Fruit fly (Drosophila melanogaster) whole organism, embryonic: ENCODE data around the gene Doc2.

ENCODE experiments used
- B-H2 ChIP-seq: fragments of 200-800 bp; sonication (Bioruptor generic); optimal IDR thresholded peaks from 2 replicates; lab custom pipeline; 2018; ENCODE audit warnings: missing biosample characterization, mild to moderate bottlenecking, missing genetic modification characterization
- Bgb ChIP-seq: fragments of 200-800 bp; sonication (Bioruptor generic); IDR thresholded peaks from 2 replicates; pipeline ENCODE4 v1.3.6; 2022; ENCODE audit warnings: missing biosample characterization, missing genetic modification characterization; ENCODE audit not compliant: partially characterized antibody
- CG11696 ChIP-seq: fragments of 200-800 bp; sonication (Bioruptor generic); IDR thresholded peaks from 2 replicates; pipeline ENCODE4 v1.3.6; 2022; ENCODE audit warnings: missing biosample characterization, missing genetic modification characterization
- CG12769 ChIP-seq: fragments of 200-800 bp; sonication (Bioruptor generic); optimal IDR thresholded peaks from 2 replicates; lab custom pipeline; 2019; ENCODE audit warnings: missing biosample characterization, mild to moderate bottlenecking, missing genetic modification characterization, moderate library complexity
- CG13894 ChIP-seq: fragments of 200-800 bp; sonication (Bioruptor generic); optimal IDR thresholded peaks from 3 replicates; lab custom pipeline; 2018; ENCODE audit warnings: missing biosample characterization, mild to moderate bottlenecking, missing genetic modification characterization, moderate library complexity
- CG1647 ChIP-seq: fragments of 200-800 bp; sonication (Bioruptor generic); optimal IDR thresholded peaks from 3 replicates; lab custom pipeline; 2016; ENCODE audit warnings: missing biosample characterization, missing genetic modification characterization
- CG2199 ChIP-seq: fragments of 200-800 bp; sonication (Bioruptor generic); IDR thresholded peaks from 3 replicates; pipeline ENCODE4 v1.3.6; 2022; ENCODE audit warnings: missing biosample characterization, missing genetic modification characterization
- CG31224 ChIP-seq: fragments of 200-800 bp; sonication (Bioruptor generic); IDR thresholded peaks from 2 replicates; pipeline ENCODE4 v1.3.6; 2022; ENCODE audit warnings: missing biosample characterization, missing genetic modification characterization
- CG32772 ChIP-seq: fragments of 200-800 bp; sonication (Bioruptor generic); IDR thresholded peaks from 2 replicates; pipeline ENCODE4 v1.3.6; 2022; ENCODE audit warnings: missing biosample characterization, missing genetic modification characterization
- CG3838 ChIP-seq: fragments of 200-800 bp; sonication (Bioruptor generic); optimal IDR thresholded peaks from 3 replicates; lab custom pipeline; 2016; ENCODE audit warnings: missing biosample characterization, missing genetic modification characterization
- CG42726 ChIP-seq: fragments of 200-800 bp; sonication (Bioruptor generic); IDR thresholded peaks from 2 replicates; pipeline ENCODE4 v1.3.6; 2022; ENCODE audit warnings: missing biosample characterization, missing genetic modification characterization; ENCODE audit not compliant: partially characterized antibody
- CG4328 ChIP-seq: fragments of 200-800 bp; sonication (Bioruptor generic); optimal IDR thresholded peaks from 3 replicates; lab custom pipeline; 2017; ENCODE audit warnings: missing biosample characterization, missing genetic modification reagents, missing genetic modification characterization
- CG6654 ChIP-seq: fragments of 200-800 bp; sonication (Bioruptor generic); optimal IDR thresholded peaks from 2 replicates; lab custom pipeline; 2017; ENCODE audit warnings: missing biosample characterization, mild to moderate bottlenecking, missing genetic modification characterization
- CG7928 ChIP-seq: fragments of 200-800 bp; sonication (Bioruptor generic); optimal IDR thresholded peaks from 2 replicates; lab custom pipeline; 2017; ENCODE audit warnings: missing biosample characterization, mild to moderate bottlenecking, missing genetic modification characterization
- CG8924 ChIP-seq: fragments of 200-800 bp; optimal IDR thresholded peaks from 3 replicates; lab custom pipeline; 2019; ENCODE audit warnings: missing biosample characterization, mild to moderate bottlenecking, missing genetic modification characterization, moderate library complexity
- CoRest ChIP-seq: fragments of 200-800 bp; sonication (Bioruptor generic); optimal IDR thresholded peaks from 3 replicates; lab custom pipeline; 2018; ENCODE audit warnings: missing biosample characterization, mild to moderate bottlenecking, missing genetic modification characterization, moderate library complexity
- Dref ChIP-seq: fragments of 200-800 bp; sonication (Bioruptor generic); IDR thresholded peaks from 2 replicates; pipeline ENCODE4 v1.3.6; 2022; ENCODE audit warnings: missing biosample characterization, missing genetic modification characterization
- Ets65A ChIP-seq: fragments of 200-800 bp; sonication (Bioruptor generic); peaks from one replicate; lab custom pipeline; 2016; ENCODE audit warnings: missing biosample characterization, missing genetic modification characterization
- HLH54F ChIP-seq: fragments of 200-800 bp; sonication (Bioruptor generic); optimal IDR thresholded peaks from 3 replicates; lab custom pipeline; 2016; ENCODE audit warnings: missing biosample characterization, missing genetic modification characterization
- Hmr ChIP-seq: fragments of 200-800 bp; sonication (Bioruptor generic); optimal IDR thresholded peaks from 3 replicates; lab custom pipeline; 2017; ENCODE audit warnings: mild to moderate bottlenecking, missing biosample characterization, missing genetic modification reagents, missing genetic modification characterization
- Lhr ChIP-seq: fragments of 200-800 bp; sonication (Bioruptor generic); optimal IDR thresholded peaks from 3 replicates; lab custom pipeline; 2017; ENCODE audit warnings: mild to moderate bottlenecking, missing biosample characterization, missing genetic modification reagents, missing genetic modification characterization
- Med ChIP-seq: fragments of 200-800 bp; sonication (Bioruptor generic); peaks from one replicate; lab custom pipeline; 2016; ENCODE audit warnings: missing biosample characterization, missing genetic modification characterization, mild to moderate bottlenecking, inconsistent platforms, moderate library complexity
- NC2β ChIP-seq: fragments of 200-800 bp; sonication (Bioruptor generic); optimal IDR thresholded peaks from 2 replicates; lab custom pipeline; 2016; ENCODE audit warnings: missing biosample characterization, missing genetic modification characterization
- Pdp1 ChIP-seq, 2 experiments: fragments of 200-800 bp; sonication (Bioruptor generic); optimal IDR thresholded peaks; 3 replicates each; lab custom pipeline; 2016; ENCODE audit warnings: missing biosample characterization in 2 of 2, missing genetic modification characterization in 2 of 2, mild to moderate bottlenecking in 1 of 2, moderate library complexity in 1 of 2
- Scr ChIP-seq: fragments of 200-800 bp; sonication (Bioruptor generic); IDR thresholded peaks from 2 replicates; pipeline ENCODE4 v1.3.6; 2022; ENCODE audit warnings: missing biosample characterization, missing genetic modification characterization; ENCODE audit not compliant: partially characterized antibody
- Sox100B ChIP-seq: fragments of 200-800 bp; sonication (Bioruptor generic); optimal IDR thresholded peaks from 3 replicates; lab custom pipeline; 2018; ENCODE audit warnings: missing biosample characterization, mild to moderate bottlenecking, missing genetic modification characterization
- ac ChIP-seq: fragments of 200-800 bp; sonication (Bioruptor generic); optimal IDR thresholded peaks from 3 replicates; lab custom pipeline; 2017; ENCODE audit warnings: missing biosample characterization, mild to moderate bottlenecking, missing genetic modification characterization
- amos ChIP-seq: fragments of 200-800 bp; sonication (Bioruptor generic); IDR thresholded peaks from 2 replicates; pipeline ENCODE4 v1.3.6; 2022; ENCODE audit warnings: missing biosample characterization, missing genetic modification characterization; ENCODE audit not compliant: partially characterized antibody
- bbx ChIP-seq: fragments of 200-800 bp; sonication (Bioruptor generic); IDR thresholded peaks from 2 replicates; pipeline ENCODE4 v1.3.6; 2022; ENCODE audit warnings: missing biosample characterization, missing genetic modification characterization; ENCODE audit not compliant: partially characterized antibody
- bsh ChIP-seq, 2 experiments: fragments of 200-800 bp; sonication (Bioruptor generic); optimal IDR thresholded peaks; 2 replicates each; lab custom pipeline; 2017 to 2018; ENCODE audit warnings: mild to moderate bottlenecking in 2 of 2, missing biosample characterization in 2 of 2, missing genetic modification characterization in 2 of 2, moderate library complexity in 1 of 2
- dmrt11E ChIP-seq: fragments of 200-800 bp; sonication (Bioruptor generic); optimal IDR thresholded peaks from 3 replicates; lab custom pipeline; 2018; ENCODE audit warnings: missing biosample characterization, mild to moderate bottlenecking, missing genetic modification characterization, moderate library complexity
- fd3F ChIP-seq: fragments of 200-800 bp; sonication (Bioruptor generic); optimal IDR thresholded peaks from 2 replicates; lab custom pipeline; 2018; ENCODE audit warnings: missing biosample characterization, mild to moderate bottlenecking, missing genetic modification characterization, moderate library complexity
- gfzf ChIP-seq: fragments of 200-800 bp; sonication (Bioruptor generic); optimal IDR thresholded peaks from 2 replicates; lab custom pipeline; 2016; ENCODE audit warnings: missing biosample characterization, mild to moderate bottlenecking, missing genetic modification characterization, moderate library complexity
- her ChIP-seq: fragments of 200-800 bp; sonication (Bioruptor generic); optimal IDR thresholded peaks from 2 replicates; lab custom pipeline; 2016; ENCODE audit warnings: missing biosample characterization, missing genetic modification characterization
- ken ChIP-seq: fragments of 200-800 bp; sonication (Bioruptor generic); IDR thresholded peaks from 3 replicates; pipeline ENCODE4 v1.3.6; 2022; ENCODE audit warnings: missing biosample characterization, missing genetic modification characterization
- org-1 ChIP-seq: fragments of 200-800 bp; sonication (Bioruptor generic); optimal IDR thresholded peaks from 2 replicates; lab custom pipeline; 2017; ENCODE audit warnings: missing biosample characterization, missing genetic modification characterization
- pita ChIP-seq: fragments of 200-800 bp; sonication (Bioruptor generic); optimal IDR thresholded peaks from 2 replicates; lab custom pipeline; 2017; ENCODE audit warnings: missing biosample characterization, mild to moderate bottlenecking, missing genetic modification characterization
- pzg ChIP-seq: fragments of 200-800 bp; sonication (Bioruptor generic); optimal IDR thresholded peaks from 3 replicates; lab custom pipeline; 2018; ENCODE audit warnings: missing biosample characterization, mild to moderate bottlenecking, missing genetic modification characterization, moderate library complexity
- rib ChIP-seq: fragments of 200-800 bp; sonication (Bioruptor generic); IDR thresholded peaks from 2 replicates; pipeline ENCODE4 v1.3.6; 2022; ENCODE audit warnings: missing biosample characterization, missing genetic modification characterization
- sd ChIP-seq: fragments of 200-800 bp; sonication (Bioruptor generic); optimal IDR thresholded peaks from 3 replicates; lab custom pipeline; 2018; ENCODE audit warnings: missing biosample characterization, mild to moderate bottlenecking, missing genetic modification characterization, moderate library complexity
- sens ChIP-seq: fragments of 200-800 bp; sonication (Bioruptor generic); peaks from one replicate; lab custom pipeline; 2016; ENCODE audit warnings: missing biosample characterization, missing genetic modification characterization
- sug ChIP-seq: fragments of 200-800 bp; optimal IDR thresholded peaks from 2 replicates; lab custom pipeline; 2019; ENCODE audit warnings: missing biosample characterization, mild to moderate bottlenecking, missing genetic modification characterization, moderate library complexity
- toy ChIP-seq: fragments of 200-800 bp; sonication (Bioruptor generic); IDR thresholded peaks from 2 replicates; pipeline ENCODE4 v1.3.6; 2022; ENCODE audit warnings: missing biosample characterization, missing genetic modification characterization
- usp ChIP-seq: fragments of >200 bp; optimal IDR thresholded peaks from 2 replicates; lab custom pipeline; 2017; ENCODE audit warnings: missing biosample characterization, missing genetic modification characterization

Gene Doc2

dm6 chr3L:9057429-9058088 lies 38.5 kb upstream of the Doc2 start (continued):
- TF ChIP-seq CG7928 (peak; percentile 58), fd3F (GFP tag; lab: Kevin White, UChicago) (peak; percentile 79), CG32772 (peak; percentile 90), ken (peak; percentile 85; the same call in 2 of the 3 replicates), toy (GFP tag; lab: Robert Waterston, UW) (peak; percentile 75; the same call in 1 of the 2 replicates), Dref (GFP tag; lab: Robert Waterston, UW) (0 out of 2 replicates have a peak, but pooled peaks have one; percentile 27), CG4328 (peak; percentile 87), CoRest (tag; lab: Kevin White, UChicago) (peak; percentile 94), rib (peak; percentile 85), dmrt11E (tag; lab: Kevin White, UChicago) (peak; percentile 86)
- TF ChIP-seq, all 482 proteins: peak for 388

dm6 chr3L:9055870-9056807 lies 37.1 kb upstream of the Doc2 start:
- peak; percentile 68 for TF ChIP-seq CG12769 (tag; lab: Kevin White, UChicago)
- TF ChIP-seq CG13894 (tag; lab: Kevin White, UChicago), result peak; percentile 23
- TF ChIP-seq gfzf (GFP tag; lab: Kevin White, UChicago), result no peak
- TF ChIP-seq NC2β (GFP tag; lab: Kevin White, UChicago), result no peak
- no peak for TF ChIP-seq CG8924 (tag; lab: Kevin White, UChicago)
- peak; percentile 86 for TF ChIP-seq sug
- no peak for TF ChIP-seq pzg (GFP tag; lab: Kevin White, UChicago)
- TF ChIP-seq CG6654 (GFP tag; lab: Kevin White, UChicago), result peak; percentile 86
- no peak for TF ChIP-seq CG42726 (GFP tag; lab: Robert Waterston, UW)
- peak; percentile 31 for TF ChIP-seq sens (GFP tag; lab: Kevin White, UChicago)
- TF ChIP-seq CG11696 (GFP tag; lab: Robert Waterston, UW), result no peak
- no peak for TF ChIP-seq Bgb (GFP tag; lab: Robert Waterston, UW)
- TF ChIP-seq CG31224 (GFP tag; lab: Robert Waterston, UW), result peak; percentile 37; the same call in 1 of the 2 replicates
- peak; percentile 89 for TF ChIP-seq Ets65A (GFP tag; lab: Kevin White, UChicago)
- no peak for TF ChIP-seq bsh (GFP tag; optimal IDR thresholded peaks at IDR 0.05; lab: Kevin White, UChicago)
- TF ChIP-seq her, result no peak
- no peak for TF ChIP-seq CG1647 (GFP tag; lab: Kevin White, UChicago)
- no peak for TF ChIP-seq usp (GFP tag; lab: Kevin White, UChicago)
- peak; percentile 7 for TF ChIP-seq Med (GFP tag; lab: Kevin White, UChicago)
- no peak for TF ChIP-seq HLH54F
- peak in 1 of 2 experiments; percentile 95 for TF ChIP-seq Pdp1 (GFP tag; optimal IDR thresholded peaks at IDR 0.05; lab: Kevin White, UChicago)
- peak; percentile 7 for TF ChIP-seq Hmr (GFP tag; lab: Kevin White, UChicago)
- TF ChIP-seq org-1, result no peak

- TF ChIP-seq sd (tag; lab: Kevin White, UChicago) (peak; percentile 37), CG13894 (tag; lab: Kevin White, UChicago) (no peak), Scr (peak; percentile 22), pita (peak; percentile 16), amos (GFP tag; lab: Robert Waterston, UW) (peak; percentile 74), Med (GFP tag; lab: Kevin White, UChicago) (peak; percentile 59), Lhr (no peak), CG3838 (GFP tag; lab: Kevin White, UChicago) (no peak), CG2199 (peak; percentile 84), B-H2 (GFP tag; lab: Kevin White, UChicago) (no peak), Dref (GFP tag; lab: Robert Waterston, UW) (no peak), ac (GFP tag; lab: Kevin White, UChicago) (no peak), Sox100B (GFP tag; lab: Kevin White, UChicago) (no peak), bbx (peak; percentile 26; the same call in 1 of the 2 replicates)
These were observed 35.9 kb upstream of the Doc2 start for dm6 chr3L:9054822-9055407.
